Worm (Caenorhabditis elegans) whole organism, late embryonic: ENCODE measurements around the gene C31H2.3.

ENCODE experiments used
- C38D4.7 ChIP-seq: fragments of 200-800 bp; sonication (Bioruptor generic); optimal IDR thresholded peaks from 2 replicates; lab custom pipeline; 2018; ENCODE audit warnings: mild to moderate bottlenecking, missing genetic modification characterization, moderate library complexity, missing compliant biosample characterization
- K02D7.2 ChIP-seq: sonication (generic microtip); optimal IDR thresholded peaks from 2 replicates; lab custom pipeline; 2017; ENCODE audit warnings: mild to moderate bottlenecking, missing genetic modification characterization, missing compliant biosample characterization
- K09A11.1 ChIP-seq: sonication (generic microtip); optimal IDR thresholded peaks from 2 replicates; lab custom pipeline; 2017; ENCODE audit warnings: antibody characterized with exemption, mild to moderate bottlenecking, missing genetic modification characterization, missing compliant biosample characterization; ENCODE audit not compliant: insufficient read depth
- ahr-1 ChIP-seq: sonication (generic microtip); optimal IDR thresholded peaks from 2 replicates; lab custom pipeline; 2016; ENCODE audit warnings: missing genetic modification characterization, missing compliant biosample characterization
- ceh-14 ChIP-seq: sonication (generic microtip); optimal IDR thresholded peaks from 2 replicates; lab custom pipeline; 2016; ENCODE audit warnings: missing genotype, missing genetic modification characterization, missing compliant biosample characterization
- ceh-18 ChIP-seq: sonication (generic microtip); optimal IDR thresholded peaks from 2 replicates; lab custom pipeline; 2016; ENCODE audit warnings: missing genetic modification characterization, missing compliant biosample characterization
- ceh-19 ChIP-seq: fragments of 200-800 bp; sonication (Bioruptor generic); optimal IDR thresholded peaks from 2 replicates; lab custom pipeline; 2018; ENCODE audit warnings: mild to moderate bottlenecking, missing genetic modification characterization, missing compliant biosample characterization
- ceh-22 ChIP-seq: sonication (generic microtip); optimal IDR thresholded peaks from 2 replicates; lab custom pipeline; 2017; ENCODE audit warnings: missing biosample characterization, missing genetic modification characterization
- ceh-24 ChIP-seq: sonication (generic microtip); optimal IDR thresholded peaks from 2 replicates; lab custom pipeline; 2016; ENCODE audit warnings: mild to moderate bottlenecking, missing genetic modification characterization, missing compliant biosample characterization
- ceh-48 ChIP-seq: sonication (generic microtip); optimal IDR thresholded peaks from 2 replicates; lab custom pipeline; 2016; ENCODE audit warnings: missing genetic modification characterization, inconsistent platforms, missing compliant biosample characterization
- dve-1 ChIP-seq: sonication (generic microtip); optimal IDR thresholded peaks from 2 replicates; lab custom pipeline; 2017; ENCODE audit warnings: antibody characterized with exemption, mild to moderate bottlenecking, missing genetic modification characterization, missing compliant biosample characterization
- elt-4 ChIP-seq: sonication (generic microtip); optimal IDR thresholded peaks from 2 replicates; lab custom pipeline; 2016; ENCODE audit warnings: missing genetic modification characterization, missing compliant biosample characterization
- eyg-1 ChIP-seq: sonication (generic microtip); optimal IDR thresholded peaks from 2 replicates; lab custom pipeline; 2016; ENCODE audit warnings: missing genotype, missing genetic modification characterization, missing compliant biosample characterization
- fax-1 ChIP-seq: sonication (generic microtip); optimal IDR thresholded peaks from 2 replicates; lab custom pipeline; 2016; ENCODE audit warnings: missing genotype, missing genetic modification characterization, missing compliant biosample characterization
- fkh-10 ChIP-seq: fragments of 150-350 bp; optimal IDR thresholded peaks from 2 replicates; lab custom pipeline; 2014; ENCODE audit warnings: missing biosample characterization, missing genetic modification reagents, missing genetic modification characterization
- gmeb-2 ChIP-seq: sonication (generic microtip); optimal IDR thresholded peaks from 2 replicates; lab custom pipeline; 2016; ENCODE audit warnings: missing genetic modification characterization, inconsistent platforms, missing compliant biosample characterization
- hlh-13 ChIP-seq: fragments of 200-800 bp; sonication (Bioruptor generic); optimal IDR thresholded peaks from 2 replicates; lab custom pipeline; 2018; ENCODE audit warnings: mild to moderate bottlenecking, missing genetic modification characterization, missing compliant biosample characterization
- hlh-15 ChIP-seq: sonication (generic microtip); optimal IDR thresholded peaks from 2 replicates; lab custom pipeline; 2016; ENCODE audit warnings: missing genetic modification characterization, missing compliant biosample characterization
- hlh-30 ChIP-seq: sonication (generic microtip); optimal IDR thresholded peaks from 2 replicates; lab custom pipeline; 2017; ENCODE audit warnings: antibody characterized with exemption, missing genetic modification characterization, missing compliant biosample characterization; ENCODE audit not compliant: insufficient read depth
- hlh-6 ChIP-seq: sonication (generic microtip); optimal IDR thresholded peaks from 2 replicates; lab custom pipeline; 2016; ENCODE audit warnings: missing genotype, missing genetic modification characterization, missing compliant biosample characterization
- lin-11 ChIP-seq: fragments of 200-800 bp; sonication (Bioruptor generic); optimal IDR thresholded peaks from 2 replicates; lab custom pipeline; 2018; ENCODE audit warnings: mild to moderate bottlenecking, missing genetic modification characterization, missing compliant biosample characterization
- madf-2 ChIP-seq: sonication (generic microtip); optimal IDR thresholded peaks from 2 replicates; lab custom pipeline; 2017; ENCODE audit warnings: missing genetic modification characterization, missing compliant biosample characterization
- nfya-1 ChIP-seq: sonication (generic microtip); optimal IDR thresholded peaks from 2 replicates; lab custom pipeline; 2017; ENCODE audit warnings: missing genetic modification characterization, mild to moderate bottlenecking, missing compliant biosample characterization, antibody characterized with exemption, moderate library complexity
- nhr-11 ChIP-seq: fragments of 150-350 bp; optimal IDR thresholded peaks from 2 replicates; lab custom pipeline; 2014; ENCODE audit warnings: missing biosample characterization, missing genetic modification characterization
- nhr-232 ChIP-seq: sonication (generic microtip); optimal IDR thresholded peaks from 2 replicates; lab custom pipeline; 2016; ENCODE audit warnings: missing genetic modification characterization, missing compliant biosample characterization
- odd-2 ChIP-seq: sonication (generic microtip); optimal IDR thresholded peaks from 2 replicates; lab custom pipeline; 2017; ENCODE audit warnings: antibody characterized with exemption, mild to moderate bottlenecking, missing genetic modification characterization, missing compliant biosample characterization
- pat-9 ChIP-seq: fragments of 200-800 bp; sonication (Bioruptor generic); optimal IDR thresholded peaks from 2 replicates; lab custom pipeline; 2018; ENCODE audit warnings: mild to moderate bottlenecking, missing genetic modification characterization, moderate library complexity, missing compliant biosample characterization
- pax-1 ChIP-seq: fragments of 150-350 bp; optimal IDR thresholded peaks from 2 replicates; lab custom pipeline; 2014; ENCODE audit warnings: missing biosample characterization, missing genetic modification characterization
- pha-4 ChIP-seq: fragments of 150-350 bp; optimal IDR thresholded peaks from 2 replicates; lab custom pipeline; 2018; ENCODE audit warnings: missing biosample characterization, missing genetic modification reagents, missing genetic modification characterization
- pqm-1 ChIP-seq: sonication (generic microtip); optimal IDR thresholded peaks from 2 replicates; lab custom pipeline; 2016; ENCODE audit warnings: missing genetic modification characterization, missing compliant biosample characterization
- pros-1 ChIP-seq: fragments of 150-350 bp; optimal IDR thresholded peaks from 2 replicates; lab custom pipeline; 2014; ENCODE audit warnings: missing biosample characterization, missing genetic modification reagents, missing genetic modification characterization
- ref-2 ChIP-seq: sonication (generic microtip); optimal IDR thresholded peaks from 2 replicates; lab custom pipeline; 2016; ENCODE audit warnings: missing genetic modification characterization, missing compliant biosample characterization
- rnt-1 ChIP-seq: sonication (generic microtip); optimal IDR thresholded peaks from 2 replicates; lab custom pipeline; 2016; ENCODE audit warnings: missing genetic modification characterization, missing compliant biosample characterization
- sox-2 ChIP-seq: fragments of 200-800 bp; sonication (Bioruptor generic); IDR thresholded peaks from 2 replicates; pipeline ENCODE4 v1.3.6; 2022; ENCODE audit warnings: missing genetic modification reagents, missing genetic modification characterization, missing compliant biosample characterization
- sox-4 ChIP-seq: sonication (generic microtip); optimal IDR thresholded peaks from 2 replicates; lab custom pipeline; 2017; ENCODE audit warnings: mild to moderate bottlenecking, missing genetic modification characterization, inconsistent platforms, missing compliant biosample characterization
- syd-9 ChIP-seq: sonication (generic microtip); optimal IDR thresholded peaks from 2 replicates; lab custom pipeline; 2016; ENCODE audit warnings: mild to moderate bottlenecking, missing genetic modification characterization, moderate library complexity, missing compliant biosample characterization
- tbx-2 ChIP-seq: sonication (generic microtip); optimal IDR thresholded peaks from 2 replicates; lab custom pipeline; 2016; ENCODE audit warnings: missing genetic modification characterization, missing compliant biosample characterization
- tbx-7 ChIP-seq: sonication (generic microtip); optimal IDR thresholded peaks from 2 replicates; lab custom pipeline; 2016; ENCODE audit warnings: missing genotype, missing genetic modification characterization, missing compliant biosample characterization
- unc-3 ChIP-seq, 2 experiments: fragments of 200-800 bp in 1 of 2; sonication (Bioruptor generic) in 1 of 2; sonication (generic microtip) in 1 of 2; conservative IDR thresholded peaks in 1 of 2; optimal IDR thresholded peaks in 1 of 2; 2 replicates each; pipeline versions ENCODE4 v1.3.6 to Lab custom; 2016 to 2022; ENCODE audit warnings: missing compliant biosample characterization in 2 of 2, missing genetic modification characterization in 2 of 2, missing genetic modification reagents in 1 of 2
- unc-55 ChIP-seq: sonication (generic microtip); optimal IDR thresholded peaks from 2 replicates; lab custom pipeline; 2017; ENCODE audit warnings: missing biosample characterization, missing genetic modification reagents, missing genetic modification characterization
- ztf-16 ChIP-seq: sonication (generic microtip); optimal IDR thresholded peaks from 2 replicates; lab custom pipeline; 2017; ENCODE audit warnings: missing genetic modification characterization, missing compliant biosample characterization

C31H2.3 gene

ce11 chrX:5165037-5165436, 10.9 kb upstream of the C31H2.3 start, which contains the start of gene mans-3 (continued):
- TF ChIP-seq eyg-1 (tag; lab: Kevin White, UChicago) = peak; percentile 38
- peak; percentile 90 for TF ChIP-seq ref-2
- peak; percentile 41 for TF ChIP-seq ceh-24 (tag; lab: Kevin White, UChicago)
- peak; percentile 76 for TF ChIP-seq hlh-30
- peak; percentile 72 for TF ChIP-seq unc-55 (GFP tag; lab: Kevin White, UChicago)
- TF ChIP-seq unc-3 (GFP tag; conservative IDR thresholded peaks at IDR 0.05; lab: Robert Waterston, UW) = peak; percentile 60
- TF ChIP-seq unc-3 (tag; optimal IDR thresholded peaks at IDR 0.05; lab: Kevin White, UChicago) = peak; percentile 47
- TF ChIP-seq syd-9 = peak; percentile 73
- TF ChIP-seq ceh-18 (tag; lab: Kevin White, UChicago) = peak; percentile 81
- no peak for TF ChIP-seq pqm-1 (tag; lab: Kevin White, UChicago)
- TF ChIP-seq lin-11 (tag; lab: Kevin White, UChicago) = peak; percentile 23
- TF ChIP-seq K09A11.1 (tag; lab: Kevin White, UChicago) = peak; percentile 42
- TF ChIP-seq ztf-16 (tag; lab: Kevin White, UChicago) = peak; percentile 67
- TF ChIP-seq nfya-1 = peak; percentile 91
- no peak for TF ChIP-seq sox-2 (GFP tag; lab: Robert Waterston, UW)
- TF ChIP-seq gmeb-2 = peak; percentile 56
- no peak for TF ChIP-seq pha-4 (tag; lab: Kevin White, UChicago)
- peak; percentile 6 for TF ChIP-seq hlh-15
- TF ChIP-seq ceh-14 (tag; lab: Kevin White, UChicago) = peak; percentile 39
- no peak for TF ChIP-seq pax-1 (tag; lab: Kevin White, UChicago)
- no peak for TF ChIP-seq C38D4.7 (GFP tag; lab: Kevin White, UChicago)
- no peak for TF ChIP-seq fkh-10 (GFP tag; lab: Kevin White, UChicago)
- TF ChIP-seq nhr-232 (tag; lab: Kevin White, UChicago) = peak; percentile 44
- no peak for TF ChIP-seq K02D7.2
- no peak for TF ChIP-seq hlh-13 (GFP tag; lab: Kevin White, UChicago)
- TF ChIP-seq ceh-19 (GFP tag; lab: Kevin White, UChicago) = peak; percentile 44
- TF ChIP-seq rnt-1 (tag; lab: Kevin White, UChicago) = peak; percentile 77
- TF ChIP-seq dve-1 = peak; percentile 49
- TF ChIP-seq pat-9 (tag; lab: Kevin White, UChicago) = peak; percentile 42
- peak; percentile 34 for TF ChIP-seq fax-1 (tag; lab: Kevin White, UChicago)
- TF ChIP-seq tbx-2 (tag; lab: Kevin White, UChicago) = peak; percentile 79
- TF ChIP-seq ceh-22 (tag; lab: Kevin White, UChicago) = no peak
- TF ChIP-seq hlh-6 = no peak
- TF ChIP-seq nhr-11 = no peak

ce11 chrX:5164054-5164453, 9.9 kb upstream of the C31H2.3 start:
- TF ChIP-seq odd-2 (tag; lab: Kevin White, UChicago) (no peak), lin-11 (tag; lab: Kevin White, UChicago) (no peak), sox-4 (tag; lab: Kevin White, UChicago) (no peak), ahr-1 (no peak), nfya-1 (no peak), madf-2 (tag; lab: Kevin White, UChicago) (no peak), elt-4 (no peak), fkh-10 (GFP tag; lab: Kevin White, UChicago) (no peak), K02D7.2 (no peak), unc-55 (GFP tag; lab: Kevin White, UChicago) (no peak), tbx-7 (tag; lab: Kevin White, UChicago) (no peak), ztf-16 (tag; lab: Kevin White, UChicago) (no peak), ceh-48 (no peak), ref-2 (no peak), pros-1 (tag; lab: Kevin White, UChicago) (no peak)
